Worm (Caenorhabditis elegans) whole organism, midembryonic: ENCODE data around the gene F21C10.6.

ENCODE experiments used
- T22C8.4 ChIP-seq: fragments of 200-800 bp; sonication (Bioruptor generic); IDR thresholded peaks from 2 replicates; pipeline ENCODE4 v1.3.6; 2022; ENCODE audit warnings: missing genetic modification characterization, missing compliant biosample characterization
- cog-1 ChIP-seq: sonication (generic microtip); optimal IDR thresholded peaks from 2 replicates; lab custom pipeline; 2016; ENCODE audit warnings: missing genetic modification characterization, missing compliant biosample characterization
- flt-1 ChIP-seq: fragments of 200-800 bp; sonication (Bioruptor generic); IDR thresholded peaks from 2 replicates; pipeline ENCODE4 v1.3.6; 2022; ENCODE audit warnings: missing genetic modification characterization, missing compliant biosample characterization
- klf-2 ChIP-seq: fragments of 200-800 bp; sonication (Bioruptor generic); conservative IDR thresholded peaks from 2 replicates; pipeline ENCODE4 v1.3.6; 2022; ENCODE audit warnings: missing genetic modification reagents, missing genetic modification characterization, missing compliant biosample characterization
- med-1 ChIP-seq: sonication (generic microtip); optimal IDR thresholded peaks from 2 replicates; lab custom pipeline; 2017; ENCODE audit warnings: missing genetic modification characterization, mild to moderate bottlenecking, missing compliant biosample characterization, antibody characterized with exemption, missing genetic modification reagents; ENCODE audit not compliant: insufficient read depth
- ref-1 ChIP-seq: fragments of 200-800 bp; sonication (Bioruptor generic); conservative IDR thresholded peaks from 2 replicates; pipeline ENCODE4 v1.3.6; 2022; ENCODE audit warnings: missing genetic modification reagents, missing genetic modification characterization, missing compliant biosample characterization
- tab-1 ChIP-seq: fragments of 200-800 bp; sonication (Bioruptor generic); IDR thresholded peaks from 2 replicates; pipeline ENCODE4 v1.3.6; 2022; ENCODE audit warnings: missing genetic modification characterization, missing compliant biosample characterization
- ztf-23 ChIP-seq: fragments of 200-800 bp; sonication (Bioruptor generic); IDR thresholded peaks from 2 replicates; pipeline ENCODE4 v1.3.6; 2022; ENCODE audit warnings: missing genetic modification reagents, missing genetic modification characterization, missing compliant biosample characterization
- ztf-29 ChIP-seq: fragments of 200-800 bp; sonication (Bioruptor generic); IDR thresholded peaks from 2 replicates; pipeline ENCODE4 v1.3.6; 2022; ENCODE audit warnings: missing genetic modification reagents, missing genetic modification characterization, missing compliant biosample characterization

F21C10.6 gene

ce11 chrV:9088758-9089157 lies 35.5 kb upstream of the F21C10.6 start:
- TF ChIP-seq klf-2 (GFP tag; lab: Robert Waterston, UW) = no peak
- no peak for TF ChIP-seq ztf-29 (GFP tag; lab: Robert Waterston, UW)
- no peak for TF ChIP-seq cog-1 (tag; lab: Kevin White, UChicago)
- TF ChIP-seq ref-1 (GFP tag; lab: Robert Waterston, UW) = no peak
- 0 out of 2 replicates have a peak, but pooled peaks have one; percentile 7 for TF ChIP-seq ztf-23 (GFP tag; lab: Robert Waterston, UW)
- no peak for TF ChIP-seq med-1 (GFP tag; lab: Kevin White, UChicago)
- TF ChIP-seq tab-1 (GFP tag; lab: Robert Waterston, UW) = no peak
- no peak for TF ChIP-seq T22C8.4 (GFP tag; lab: Robert Waterston, UW)
- peak; percentile 42; the same call in 1 of the 2 replicates for TF ChIP-seq flt-1 (GFP tag; lab: Robert Waterston, UW)

- TF ChIP-seq tab-1 (GFP tag; lab: Robert Waterston, UW) = 0 out of 2 replicates have a peak, but pooled peaks have one; percentile 8
Observed at ce11 chrV:9090824-9091798, 33.2 kb upstream of the F21C10.6 start.

ce11 chrV:9092209-9092608 lies 32.1 kb upstream of the F21C10.6 start, which contains the start of gene T27E4.1:
T27E4.1 (plus strand) TSS chrV:9092345.
- TF ChIP-seq klf-2 (GFP tag; lab: Robert Waterston, UW) = no peak
- TF ChIP-seq tab-1 (GFP tag; lab: Robert Waterston, UW) = no peak
- TF ChIP-seq cog-1 (tag; lab: Kevin White, UChicago) = no peak
- TF ChIP-seq flt-1 (GFP tag; lab: Robert Waterston, UW) = no peak
- TF ChIP-seq T22C8.4 (GFP tag; lab: Robert Waterston, UW) = no peak
- TF ChIP-seq ztf-29 (GFP tag; lab: Robert Waterston, UW) = no peak
- no peak for TF ChIP-seq ref-1 (GFP tag; lab: Robert Waterston, UW)
- TF ChIP-seq med-1 (GFP tag; lab: Kevin White, UChicago) = no peak
- no peak for TF ChIP-seq ztf-23 (GFP tag; lab: Robert Waterston, UW)

- TF ChIP-seq flt-1 (GFP tag; lab: Robert Waterston, UW) (no peak), T22C8.4 (GFP tag; lab: Robert Waterston, UW) (no peak), ztf-23 (GFP tag; lab: Robert Waterston, UW) (no peak), ztf-29 (GFP tag; lab: Robert Waterston, UW) (no peak), tab-1 (GFP tag; lab: Robert Waterston, UW) (no peak), ref-1 (GFP tag; lab: Robert Waterston, UW) (no peak), klf-2 (GFP tag; lab: Robert Waterston, UW) (no peak), med-1 (GFP tag; lab: Kevin White, UChicago) (no peak), cog-1 (tag; lab: Kevin White, UChicago) (no peak)
Observed at ce11 chrV:9094060-9094628, 30.1 kb upstream of the F21C10.6 start.

ce11 chrV:9094976-9095375 lies 29.3 kb upstream of the F21C10.6 start:
- no peak for TF ChIP-seq T22C8.4 (GFP tag; lab: Robert Waterston, UW)
- no peak for TF ChIP-seq tab-1 (GFP tag; lab: Robert Waterston, UW)
- no peak for TF ChIP-seq cog-1 (tag; lab: Kevin White, UChicago)
- TF ChIP-seq ref-1 (GFP tag; lab: Robert Waterston, UW) = no peak
- no peak for TF ChIP-seq klf-2 (GFP tag; lab: Robert Waterston, UW)
- no peak for TF ChIP-seq flt-1 (GFP tag; lab: Robert Waterston, UW)
- TF ChIP-seq ztf-29 (GFP tag; lab: Robert Waterston, UW) = no peak
- no peak for TF ChIP-seq ztf-23 (GFP tag; lab: Robert Waterston, UW)
- TF ChIP-seq med-1 (GFP tag; lab: Kevin White, UChicago) = no peak

ce11 chrV:9095613-9096317 lies 28.5 kb upstream of the F21C10.6 start, which contains the start of gene F21C10.10:
F21C10.10 (plus strand) TSS chrV:9096267.
- TF ChIP-seq ref-1 (GFP tag; lab: Robert Waterston, UW) (no peak), cog-1 (tag; lab: Kevin White, UChicago) (peak; percentile 68), ztf-23 (GFP tag; lab: Robert Waterston, UW) (no peak), flt-1 (GFP tag; lab: Robert Waterston, UW) (0 out of 2 replicates have a peak, but pooled peaks have one; percentile 8)

- TF ChIP-seq tab-1 (GFP tag; lab: Robert Waterston, UW) (no peak), ref-1 (GFP tag; lab: Robert Waterston, UW) (no peak)
Observed at ce11 chrV:9096674-9097073, 27.6 kb upstream of the F21C10.6 start.

- TF ChIP-seq cog-1 (tag; lab: Kevin White, UChicago) = no peak
Observed at ce11 chrV:9097213-9097612, 27.1 kb upstream of the F21C10.6 start.
